Worm (Caenorhabditis elegans): Measurements from ENCODE around the gene fbxa-219.

fbxa-219 gene

ce11 chrIII:2304149-2304548, 12.9 kb downstream of the fbxa-219 start:
- TF ChIP-seq lin-38 (GFP tag; IDR thresholded peaks at IDR 0.05), result peak; percentile 47
- TF ChIP-seq ctbp-1 (GFP tag; IDR thresholded peaks at IDR 0.05), result no peak
- TF ChIP-seq D1046.2 (GFP tag; IDR thresholded peaks at IDR 0.05), result no peak
- no peak for TF ChIP-seq nhr-237 (tag; optimal IDR thresholded peaks at IDR 0.05)
- TF ChIP-seq dmd-9 (GFP tag; IDR thresholded peaks at IDR 0.05), result no peak
- TF ChIP-seq hlh-30 (tag; optimal IDR thresholded peaks at IDR 0.05; ENCODE audit: insufficient read depth), result no peak
- TF ChIP-seq Y105C5A.15 (GFP tag; IDR thresholded peaks at IDR 0.05), result no peak

ce11 chrIII:2304867-2305266, 13.7 kb downstream of the fbxa-219 start, which contains the start of gene Y54F10BM.9:
Gene Y54F10BM.9, minus strand, starts transcription at chrIII:2304927.
- TF ChIP-seq dmd-9 (GFP tag; IDR thresholded peaks at IDR 0.05), result no peak
- no peak for TF ChIP-seq mxl-2 (GFP tag; conservative IDR thresholded peaks at IDR 0.05)
- TF ChIP-seq lin-38 (GFP tag; IDR thresholded peaks at IDR 0.05), result peak; percentile 21; the same call in 1 of the 2 replicates
- TF ChIP-seq vab-7 (GFP tag; IDR thresholded peaks at IDR 0.05), result no peak
- no peak for TF ChIP-seq zag-1 (tag; optimal IDR thresholded peaks at IDR 0.05)
- peak in 1 of 2 experiments; percentile 52 for TF ChIP-seq unc-62 (GFP tag; optimal IDR thresholded peaks at IDR 0.05 in 1 of 2)
- TF ChIP-seq unc-62 (tag; optimal IDR thresholded peaks at IDR 0.05), result no peak
- no peak for TF ChIP-seq lin-39 (tag; optimal IDR thresholded peaks at IDR 0.05)
- no peak for TF ChIP-seq spr-3 (GFP tag; optimal IDR thresholded peaks at IDR 0.05)
- no peak for TF ChIP-seq ceh-32 (tag; optimal IDR thresholded peaks at IDR 0.05; ENCODE audit: poor library complexity)
- no peak for TF ChIP-seq nhr-41 (GFP tag; IDR thresholded peaks at IDR 0.05)
- peak; percentile 55 for TF ChIP-seq duxl-1 (tag; optimal IDR thresholded peaks at IDR 0.05; ENCODE audit: poor library complexity)
- TF ChIP-seq dmd-6 (GFP tag; IDR thresholded peaks at IDR 0.05), result 0 out of 2 replicates have a peak, but pooled peaks have one; percentile 11
- no peak for TF ChIP-seq nhr-102 (tag; optimal IDR thresholded peaks at IDR 0.05)
- no peak for TF ChIP-seq sdz-12 (GFP tag; optimal IDR thresholded peaks at IDR 0.05)
- no peak for TF ChIP-seq lin-29 (GFP tag; IDR thresholded peaks at IDR 0.05)
- no peak for TF ChIP-seq hif-1 (tag; optimal IDR thresholded peaks at IDR 0.05)
- TF ChIP-seq hmg-1.1 (GFP tag; IDR thresholded peaks at IDR 0.05), result peak; percentile 14; the same call in 1 of the 2 replicates
- peak; percentile 29 for TF ChIP-seq dpl-1 (GFP tag; optimal IDR thresholded peaks at IDR 0.05)
- TF ChIP-seq mxl-3 (GFP tag; optimal IDR thresholded peaks at IDR 0.05), result peak; percentile 20
- peak in 1 of 2 experiments; percentile 25 for TF ChIP-seq lsy-2 (tag; optimal IDR thresholded peaks at IDR 0.05)
- no peak for TF ChIP-seq lin-15B (tag; optimal IDR thresholded peaks at IDR 0.05)
- TF ChIP-seq lin-13 (GFP tag; optimal IDR thresholded peaks at IDR 0.05), result no peak
- no peak for TF ChIP-seq skn-1 (tag; optimal IDR thresholded peaks at IDR 0.05)
- TF ChIP-seq rbr-2 (tag; optimal IDR thresholded peaks at IDR 0.05), result peak; percentile 4
- 0 out of 2 replicates have a peak, but pooled peaks have one; percentile 25 for TF ChIP-seq set-16 (GFP tag; IDR thresholded peaks at IDR 0.05)
- peak; percentile 35 for TF ChIP-seq mep-1 (tag; optimal IDR thresholded peaks at IDR 0.05)
- no peak for TF ChIP-seq Y105C5A.15 (GFP tag; IDR thresholded peaks at IDR 0.05)
- peak; percentile 54 for TF ChIP-seq hlh-11 (tag; optimal IDR thresholded peaks at IDR 0.05)
- no peak for TF ChIP-seq nhr-11 (tag; optimal IDR thresholded peaks at IDR 0.05)
- no peak for TF ChIP-seq R02D3.7 (tag; optimal IDR thresholded peaks at IDR 0.05)
- no peak for TF ChIP-seq jun-1 (tag; optimal IDR thresholded peaks at IDR 0.05)
- TF ChIP-seq egl-27 (tag; optimal IDR thresholded peaks at IDR 0.05), result no peak
- peak; percentile 34 for TF ChIP-seq mes-2 (tag; optimal IDR thresholded peaks at IDR 0.05; ENCODE audit: poor library complexity, severe bottlenecking)
- no peak for TF ChIP-seq nhr-10 (tag; optimal IDR thresholded peaks at IDR 0.05)
- no peak for TF ChIP-seq F26F4.8 (GFP tag; conservative IDR thresholded peaks at IDR 0.05)
- TF ChIP-seq aly-2 (tag; optimal IDR thresholded peaks at IDR 0.05), result no peak

All from whole organism, L4 larva.